Worm (Caenorhabditis elegans) whole organism, early embryonic: Measurements from ENCODE around the gene flor-1.

Experiments used
- ama-1 ChIP-seq: fragments of 150-350 bp; optimal IDR thresholded peaks from 2 replicates; lab custom pipeline; 2014
- flt-1 ChIP-seq: fragments of 200-800 bp; sonication (Bioruptor generic); IDR thresholded peaks from 2 replicates; pipeline ENCODE4 v1.3.6; 2022; ENCODE audit warnings: missing genetic modification characterization, missing compliant biosample characterization
- hnd-1 ChIP-seq: sonication (generic microtip); optimal IDR thresholded peaks from 2 replicates; lab custom pipeline; 2016; ENCODE audit warnings: missing genetic modification characterization, missing compliant biosample characterization

DNA sequence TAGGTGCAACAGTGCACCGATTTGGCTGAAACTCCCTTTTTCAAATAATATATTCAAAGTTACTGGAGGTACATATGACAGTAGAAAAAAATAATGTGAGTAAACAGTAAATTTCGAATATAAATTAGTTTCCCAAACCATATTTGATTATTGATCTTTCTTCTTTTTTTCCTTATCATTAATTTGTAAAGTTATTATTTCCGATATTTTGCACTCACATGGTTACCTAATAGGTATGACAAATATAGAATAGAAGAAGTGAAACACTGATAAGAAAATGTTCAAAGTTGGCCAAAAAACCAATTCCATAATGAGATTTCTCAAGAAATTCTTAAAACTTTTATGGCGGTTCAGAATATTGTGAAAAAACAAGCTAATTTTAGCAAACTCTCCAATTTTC, 20.4 kb upstream of the flor-1 start:
- no peak for TF ChIP-seq flt-1 (GFP tag; lab: Robert Waterston, UW)
- no peak for TF ChIP-seq hnd-1 (tag; lab: Kevin White, UChicago)
- no peak for TF ChIP-seq ama-1 (lab: Kevin White, UChicago)
